Worm (Caenorhabditis elegans): Measurements from ENCODE around the gene ttr-2.

DNA sequence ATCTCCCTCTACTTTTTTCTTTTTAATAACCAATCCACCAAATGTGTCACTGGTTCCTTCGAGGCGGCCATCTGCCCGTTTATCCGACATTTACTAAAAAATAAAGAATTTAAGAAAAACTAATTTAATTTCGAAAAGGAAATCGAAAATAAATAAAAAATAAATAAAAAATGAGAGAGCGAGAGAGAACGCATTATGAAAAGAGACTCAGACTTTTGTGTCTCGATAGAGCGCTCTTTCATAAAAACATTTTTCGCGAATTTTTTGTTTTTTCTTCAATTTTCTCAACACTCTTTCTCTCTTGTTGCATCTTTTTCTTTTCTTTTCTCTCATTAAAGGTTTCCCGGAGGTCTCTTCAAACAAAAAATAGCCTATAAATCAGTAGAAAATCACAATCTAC lies 28.6 kb downstream of the ttr-2 start, which contains the start of gene mog-1:
- TF ChIP-seq ceh-24 (tag; optimal IDR thresholded peaks at IDR 0.05), result no peak
- no peak for TF ChIP-seq mec-3 (tag; optimal IDR thresholded peaks at IDR 0.05; ENCODE audit: borderline replicate concordance)
- no peak for TF ChIP-seq unc-3 (GFP tag; conservative IDR thresholded peaks at IDR 0.05)
- TF ChIP-seq unc-3 (tag; optimal IDR thresholded peaks at IDR 0.05), result no peak
- no peak for TF ChIP-seq pqm-1 (tag; optimal IDR thresholded peaks at IDR 0.05)
- TF ChIP-seq ama-1 (optimal IDR thresholded peaks at IDR 0.05), result no peak
- no peak for TF ChIP-seq tbx-2 (tag; optimal IDR thresholded peaks at IDR 0.05)
- no peak for TF ChIP-seq unc-86 (tag; optimal IDR thresholded peaks at IDR 0.05)
- TF ChIP-seq nhr-11 (tag; optimal IDR thresholded peaks at IDR 0.05), result no peak
- TF ChIP-seq F13H6.1 (tag; optimal IDR thresholded peaks at IDR 0.05), result no peak

Data from whole organism, late embryonic.